Worm (Caenorhabditis elegans) whole organism, L4/young adult: ENCODE results near the gene Y47D7A.17.

Source experiments
- W03F9.2 ChIP-seq: fragments of 150-350 bp; optimal IDR thresholded peaks from 2 replicates; lab custom pipeline; 2014; ENCODE audit warnings: missing biosample characterization, missing genetic modification characterization
- dao-5 ChIP-seq: sonication (generic microtip); optimal IDR thresholded peaks from 2 replicates; lab custom pipeline; 2016; ENCODE audit warnings: missing genotype, missing genetic modification characterization, moderate library complexity, missing compliant biosample characterization
- him-1 ChIP-seq: sonication (generic microtip); optimal IDR thresholded peaks from 2 replicates; lab custom pipeline; 2016; ENCODE audit warnings: missing genotype, missing genetic modification reagents, missing genetic modification characterization, missing compliant biosample characterization

DNA sequence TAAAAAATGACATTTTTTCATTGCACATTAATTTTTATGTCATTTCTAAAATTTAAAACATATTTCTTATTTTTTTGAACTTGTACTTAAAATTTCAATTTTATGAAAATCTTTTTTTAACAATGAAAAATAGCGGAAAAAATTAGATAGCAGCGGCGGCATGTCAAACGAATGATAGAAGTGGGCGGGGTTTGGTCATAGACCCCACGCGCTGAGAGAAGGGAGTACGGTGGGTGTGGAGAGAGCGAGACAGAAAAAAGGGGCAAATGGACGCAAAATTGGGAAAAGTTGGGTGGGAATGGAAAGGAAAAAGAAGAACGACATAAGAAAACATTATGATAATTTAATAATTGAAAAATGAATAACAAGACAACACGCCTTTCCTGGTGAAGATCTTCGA, 23.7 kb downstream of the Y47D7A.17 start:
- no peak for TF ChIP-seq him-1 (tag; lab: Kevin White, UChicago)
- TF ChIP-seq W03F9.2 (tag; lab: Kevin White, UChicago), result no peak
- TF ChIP-seq dao-5 (tag; lab: Kevin White, UChicago), result no peak
